Fruit fly (Drosophila melanogaster) whole organism, prepupa: ENCODE results near the gene CG17768.
A peak's percentile ranks its signal among the peaks of the same experiment; 100 is the strongest.

Source experiments
- Blimp-1 ChIP-seq: fragments of 200-800 bp; sonication (Bioruptor generic); optimal IDR thresholded peaks from 3 replicates; lab custom pipeline; 2017; ENCODE audit warnings: missing biosample characterization, missing genetic modification characterization, mild to moderate bottlenecking, moderate library complexity, missing genetic modification reagents
- CG10631 ChIP-seq: fragments of 200-800 bp; sonication (Bioruptor generic); optimal IDR thresholded peaks from 2 replicates; lab custom pipeline; 2016; ENCODE audit warnings: missing biosample characterization, missing genetic modification characterization
- CG10669 ChIP-seq: fragments of 200-800 bp; sonication (Bioruptor generic); optimal IDR thresholded peaks from 3 replicates; lab custom pipeline; 2018; ENCODE audit warnings: missing biosample characterization, mild to moderate bottlenecking, missing genetic modification characterization, moderate library complexity
- CG11762 ChIP-seq: fragments of 200-800 bp; sonication (Bioruptor generic); optimal IDR thresholded peaks from 3 replicates; lab custom pipeline; 2016; ENCODE audit warnings: missing biosample characterization, missing genetic modification characterization; ENCODE audit not compliant: insufficient read depth
- CG11902 ChIP-seq: fragments of 200-800 bp; sonication (Bioruptor generic); optimal IDR thresholded peaks from 3 replicates; lab custom pipeline; 2016; ENCODE audit warnings: missing biosample characterization, missing genetic modification characterization
- CG15336 ChIP-seq: fragments of 200-800 bp; sonication (Bioruptor generic); IDR thresholded peaks from 2 replicates; pipeline ENCODE4 v1.3.6; 2022; ENCODE audit warnings: missing biosample characterization, missing genetic modification characterization
- CG1621 ChIP-seq: fragments of 200-800 bp; sonication (Bioruptor generic); optimal IDR thresholded peaks from 3 replicates; lab custom pipeline; 2018; ENCODE audit warnings: missing biosample characterization, mild to moderate bottlenecking, missing genetic modification characterization
- CG3032 ChIP-seq: fragments of 200-800 bp; optimal IDR thresholded peaks from 2 replicates; lab custom pipeline; 2019; ENCODE audit warnings: missing biosample characterization, mild to moderate bottlenecking, missing genetic modification characterization, moderate library complexity
- CG31627 ChIP-seq: fragments of 200-800 bp; sonication (Bioruptor generic); optimal IDR thresholded peaks from 3 replicates; lab custom pipeline; 2016; ENCODE audit warnings: missing biosample characterization, missing genetic modification characterization
- CG34406 ChIP-seq: fragments of 200-800 bp; sonication (Bioruptor generic); optimal IDR thresholded peaks from 3 replicates; lab custom pipeline; 2016; ENCODE audit warnings: missing biosample characterization, missing genetic modification characterization
- CG3919 ChIP-seq: fragments of 200-800 bp; sonication (Bioruptor generic); optimal IDR thresholded peaks from 3 replicates; lab custom pipeline; 2016; ENCODE audit warnings: missing biosample characterization, missing genetic modification characterization
- CG4318 ChIP-seq: fragments of 200-800 bp; sonication (Bioruptor generic); optimal IDR thresholded peaks from 3 replicates; lab custom pipeline; 2017; ENCODE audit warnings: missing biosample characterization, mild to moderate bottlenecking, missing genetic modification characterization
- CG6792 ChIP-seq: fragments of 200-800 bp; sonication (Bioruptor generic); optimal IDR thresholded peaks from 3 replicates; lab custom pipeline; 2016; ENCODE audit warnings: missing biosample characterization, missing genetic modification characterization
- CG6854 ChIP-seq: fragments of 200-800 bp; sonication (Bioruptor generic); optimal IDR thresholded peaks from 2 replicates; lab custom pipeline; 2017; ENCODE audit warnings: missing biosample characterization, mild to moderate bottlenecking, missing genetic modification characterization
- CG7368 ChIP-seq: fragments of 200-800 bp; sonication (Bioruptor generic); optimal IDR thresholded peaks from 3 replicates; lab custom pipeline; 2016; ENCODE audit warnings: missing biosample characterization, missing genetic modification characterization
- CG8119 ChIP-seq: fragments of 200-800 bp; sonication (Bioruptor generic); IDR thresholded peaks from 3 replicates; pipeline ENCODE4 v1.3.6; 2022; ENCODE audit warnings: missing biosample characterization, missing genetic modification characterization
- CG8319 ChIP-seq: fragments of 200-800 bp; sonication (Bioruptor generic); optimal IDR thresholded peaks from 3 replicates; lab custom pipeline; 2016; ENCODE audit warnings: missing biosample characterization, missing genetic modification characterization
- CG8632 ChIP-seq: fragments of 200-800 bp; sonication (Bioruptor generic); optimal IDR thresholded peaks from 3 replicates; lab custom pipeline; 2016; ENCODE audit warnings: missing biosample characterization, missing genetic modification characterization
- CG9139 ChIP-seq: fragments of 200-800 bp; sonication (Bioruptor generic); optimal IDR thresholded peaks from 3 replicates; lab custom pipeline; 2017; ENCODE audit warnings: missing biosample characterization, mild to moderate bottlenecking, missing genetic modification characterization
- Eip78C ChIP-seq: fragments of 200-800 bp; sonication (Bioruptor generic); peaks from one replicate; lab custom pipeline; 2016; ENCODE audit warnings: missing biosample characterization, missing genetic modification characterization
- Eip93F ChIP-seq: fragments of 200-800 bp; sonication (Bioruptor generic); optimal IDR thresholded peaks from 2 replicates; lab custom pipeline; 2016; ENCODE audit warnings: missing biosample characterization, mild to moderate bottlenecking, missing genetic modification characterization
- Ets21C ChIP-seq: fragments of 200-800 bp; sonication (Bioruptor generic); optimal IDR thresholded peaks from 3 replicates; lab custom pipeline; 2016; ENCODE audit warnings: missing biosample characterization, missing genetic modification characterization
- Ets96B ChIP-seq: fragments of 200-800 bp; optimal IDR thresholded peaks from 2 replicates; lab custom pipeline; 2019; ENCODE audit warnings: missing biosample characterization, mild to moderate bottlenecking, missing genetic modification characterization, moderate library complexity
- Gug ChIP-seq: fragments of 200-800 bp; sonication (Bioruptor generic); IDR thresholded peaks from 2 replicates; pipeline ENCODE4 v1.3.6; 2022; ENCODE audit warnings: missing biosample characterization, missing genetic modification characterization
- Hr39 ChIP-seq: fragments of 200-800 bp; sonication (Bioruptor generic); optimal IDR thresholded peaks from 2 replicates; lab custom pipeline; 2016; ENCODE audit warnings: missing biosample characterization, missing genetic modification characterization
- Hr4 ChIP-seq: fragments of 200-800 bp; sonication (Bioruptor generic); optimal IDR thresholded peaks from 3 replicates; lab custom pipeline; 2016; ENCODE audit warnings: missing biosample characterization, missing genetic modification characterization
- Lpt ChIP-seq: fragments of 200-800 bp; sonication (Bioruptor generic); optimal IDR thresholded peaks from 3 replicates; lab custom pipeline; 2016; ENCODE audit warnings: missing biosample characterization, missing genetic modification characterization
- Met ChIP-seq: fragments of 200-800 bp; sonication (Bioruptor generic); optimal IDR thresholded peaks from 3 replicates; lab custom pipeline; 2016; ENCODE audit warnings: missing biosample characterization, missing genetic modification characterization
- OdsH ChIP-seq: fragments of 200-800 bp; sonication (Bioruptor generic); optimal IDR thresholded peaks from 3 replicates; lab custom pipeline; 2016; ENCODE audit warnings: missing biosample characterization, missing genetic modification characterization
- Sox102F ChIP-seq: fragments of 200-800 bp; sonication (Bioruptor generic); optimal IDR thresholded peaks from 2 replicates; lab custom pipeline; 2016; ENCODE audit warnings: missing biosample characterization, mild to moderate bottlenecking, missing genetic modification characterization
- Sox14 ChIP-seq: fragments of 200-800 bp; sonication (Bioruptor generic); optimal IDR thresholded peaks from 3 replicates; lab custom pipeline; 2016; ENCODE audit warnings: missing biosample characterization, missing genetic modification characterization
- Sox15 ChIP-seq: fragments of 200-800 bp; sonication (Bioruptor generic); optimal IDR thresholded peaks from 3 replicates; lab custom pipeline; 2016; ENCODE audit warnings: missing biosample characterization, missing genetic modification characterization
- achi ChIP-seq: fragments of 200-800 bp; sonication (Bioruptor generic); optimal IDR thresholded peaks from 3 replicates; lab custom pipeline; 2016; ENCODE audit warnings: missing biosample characterization, missing genetic modification characterization
- acj6 ChIP-seq: fragments of 200-800 bp; sonication (Bioruptor generic); optimal IDR thresholded peaks from 3 replicates; lab custom pipeline; 2016; ENCODE audit warnings: missing biosample characterization, missing genetic modification characterization
- cyc ChIP-seq: fragments of 200-800 bp; sonication (Bioruptor generic); optimal IDR thresholded peaks from 3 replicates; lab custom pipeline; 2016; ENCODE audit warnings: missing biosample characterization, missing genetic modification characterization
- esn ChIP-seq: fragments of 200-800 bp; sonication (Bioruptor generic); optimal IDR thresholded peaks from 2 replicates; lab custom pipeline; 2016; ENCODE audit warnings: missing biosample characterization, mild to moderate bottlenecking, missing genetic modification characterization, moderate library complexity
- fd59A ChIP-seq: fragments of 200-800 bp; sonication (Bioruptor generic); optimal IDR thresholded peaks from 2 replicates; lab custom pipeline; 2017; ENCODE audit warnings: missing biosample characterization, mild to moderate bottlenecking, missing genetic modification characterization, missing genetic modification reagents
- fd85E ChIP-seq: fragments of 200-800 bp; sonication (Bioruptor generic); optimal IDR thresholded peaks from 3 replicates; lab custom pipeline; 2016; ENCODE audit warnings: missing biosample characterization, missing genetic modification characterization
- fkh ChIP-seq: fragments of 200-800 bp; sonication (Bioruptor generic); optimal IDR thresholded peaks from 3 replicates; lab custom pipeline; 2017; ENCODE audit warnings: missing biosample characterization, mild to moderate bottlenecking, missing genetic modification characterization, moderate library complexity
- net ChIP-seq: fragments of 200-800 bp; sonication (Bioruptor generic); optimal IDR thresholded peaks from 3 replicates; lab custom pipeline; 2016; ENCODE audit warnings: missing biosample characterization, missing genetic modification characterization
- pdm3 ChIP-seq: fragments of 200-800 bp; sonication (Bioruptor generic); optimal IDR thresholded peaks from 3 replicates; lab custom pipeline; 2016; ENCODE audit warnings: missing biosample characterization, missing genetic modification characterization
- salr ChIP-seq, 2 experiments: fragments of 200-800 bp; sonication (Bioruptor generic); optimal IDR thresholded peaks; 3 replicates each; lab custom pipeline; 2016 to 2018; ENCODE audit warnings: missing biosample characterization in 2 of 2, missing genetic modification characterization in 2 of 2, mild to moderate bottlenecking in 1 of 2
- spab ChIP-seq: fragments of 200-800 bp; sonication (Bioruptor generic); optimal IDR thresholded peaks from 2 replicates; lab custom pipeline; 2017; ENCODE audit warnings: missing biosample characterization, mild to moderate bottlenecking, missing genetic modification characterization, missing genetic modification reagents
- ss ChIP-seq, 2 experiments: fragments of 200-800 bp; sonication (Bioruptor generic); optimal IDR thresholded peaks; 2 replicates in 1 of 2; 3 replicates in 1 of 2; lab custom pipeline; 2017 to 2018; ENCODE audit warnings: mild to moderate bottlenecking in 2 of 2, missing biosample characterization in 2 of 2, missing genetic modification characterization in 2 of 2, moderate library complexity in 1 of 2
- svp ChIP-seq: fragments of 200-800 bp; sonication (Bioruptor generic); peaks from one replicate; lab custom pipeline; 2016; ENCODE audit warnings: missing biosample characterization, missing genetic modification characterization
- topi ChIP-seq: fragments of 200-800 bp; sonication (Bioruptor generic); optimal IDR thresholded peaks from 3 replicates; lab custom pipeline; 2016; ENCODE audit warnings: missing biosample characterization, missing genetic modification characterization
- vri ChIP-seq: fragments of 200-800 bp; sonication (Bioruptor generic); optimal IDR thresholded peaks from 3 replicates; lab custom pipeline; 2016; ENCODE audit warnings: missing biosample characterization, mild to moderate bottlenecking, missing genetic modification characterization

CG17768 gene

dm6 chr2L:10386208-10386805, 18.7 kb downstream of the CG17768 start, which contains the start of the genes Cdk1 and mRpS7 (continued):
- TF ChIP-seq Eip78C (GFP tag; lab: Kevin White, UChicago): peak; percentile 91
- TF ChIP-seq CG1621 (tag; lab: Kevin White, UChicago): no peak
- peak; percentile 72 for TF ChIP-seq cyc (GFP tag; lab: Kevin White, UChicago)
- no peak for TF ChIP-seq svp (GFP tag; lab: Kevin White, UChicago)
- TF ChIP-seq pdm3 (GFP tag; lab: Kevin White, UChicago): peak; percentile 78
- TF ChIP-seq Met (GFP tag; lab: Kevin White, UChicago): peak; percentile 72
- no peak for TF ChIP-seq Eip93F
- peak; percentile 55 for TF ChIP-seq CG34406 (GFP tag; lab: Kevin White, UChicago)
- peak; percentile 53 for TF ChIP-seq CG6792 (GFP tag; lab: Kevin White, UChicago)
- TF ChIP-seq Sox15 (GFP tag; lab: Kevin White, UChicago): peak; percentile 49
- peak; percentile 48 for TF ChIP-seq Lpt (GFP tag; lab: Kevin White, UChicago)
- peak; percentile 71 for TF ChIP-seq CG3032 (tag; lab: Kevin White, UChicago)
- no peak for TF ChIP-seq fkh (GFP tag; lab: Kevin White, UChicago)
- TF ChIP-seq CG11762 (GFP tag; lab: Kevin White, UChicago): peak; percentile 44
- peak; percentile 65 for TF ChIP-seq CG15336 (GFP tag; lab: Robert Waterston, UW)

dm6 chr2L:10381890-10382450, 23.0 kb downstream of the CG17768 start, which contains the start of gene CG5096:
CG5096 (plus strand) TSS chr2L:10382263.
- TF ChIP-seq Eip78C (GFP tag; lab: Kevin White, UChicago) (peak; percentile 92), Gug (no peak; the same call in 1 of the 2 replicates), Blimp-1 (GFP tag; lab: Kevin White, UChicago) (no peak), CG8319 (peak; percentile 36), CG11762 (GFP tag; lab: Kevin White, UChicago) (peak; percentile 34), spab (GFP tag; lab: Kevin White, UChicago) (no peak), acj6 (GFP tag; lab: Kevin White, UChicago) (peak; percentile 60), vri (GFP tag; lab: Kevin White, UChicago) (no peak), fd85E (no peak), topi (GFP tag; lab: Kevin White, UChicago) (peak; percentile 76), ss (GFP tag; optimal IDR thresholded peaks at IDR 0.05; lab: Kevin White, UChicago) (no peak), Eip93F (peak; percentile 81), Sox102F (GFP tag; lab: Kevin White, UChicago) (no peak), Hr4 (GFP tag; lab: Kevin White, UChicago) (peak; percentile 54), pdm3 (GFP tag; lab: Kevin White, UChicago) (no peak), fd59A (GFP tag; lab: Kevin White, UChicago) (no peak), Sox14 (GFP tag; lab: Kevin White, UChicago) (peak; percentile 63), CG6854 (GFP tag; lab: Kevin White, UChicago) (no peak), CG10631 (GFP tag; lab: Kevin White, UChicago) (peak; percentile 43), Sox15 (GFP tag; lab: Kevin White, UChicago) (no peak), CG7368 (peak; percentile 51), CG4318 (no peak), salr (GFP tag; optimal IDR thresholded peaks at IDR 0.05; lab: Kevin White, UChicago) (no peak), esn (GFP tag; lab: Kevin White, UChicago) (peak; percentile 81), CG8119 (GFP tag; lab: Robert Waterston, UW) (no peak; the same call in 1 of the 3 replicates), CG8632 (GFP tag; lab: Kevin White, UChicago) (peak; percentile 69), CG9139 (no peak), CG1621 (tag; lab: Kevin White, UChicago) (no peak), fkh (GFP tag; lab: Kevin White, UChicago) (peak; percentile 33), CG11902 (GFP tag; lab: Kevin White, UChicago) (peak; percentile 14), Ets96B (tag; lab: Kevin White, UChicago) (peak; percentile 62), CG31627 (peak; percentile 59), Ets21C (peak; percentile 37), CG10669 (GFP tag; lab: Kevin White, UChicago) (peak; percentile 51), achi (GFP tag; lab: Kevin White, UChicago) (no peak), OdsH (GFP tag; lab: Kevin White, UChicago) (peak; percentile 55), net (GFP tag; lab: Kevin White, UChicago) (no peak), CG3919 (no peak), Hr39 (GFP tag; lab: Kevin White, UChicago) (no peak), CG3032 (tag; lab: Kevin White, UChicago) (peak; percentile 39)
